Worm (Caenorhabditis elegans) whole organism, young adult: ENCODE data around the gene C03B1.7.

Experiments
- B0261.1 ChIP-seq: sonication (generic microtip); optimal IDR thresholded peaks from 2 replicates; lab custom pipeline; 2016; ENCODE audit warnings: mild to moderate bottlenecking, missing genetic modification characterization, moderate library complexity, missing compliant biosample characterization
- B0336.3 ChIP-seq: fragments of 200-800 bp; sonication (Bioruptor generic); IDR thresholded peaks from 2 replicates; pipeline ENCODE4 v1.3.6; 2022; ENCODE audit warnings: missing genetic modification characterization, missing compliant biosample characterization
- F52B5.7 ChIP-seq: sonication (generic microtip); optimal IDR thresholded peaks from 2 replicates; lab custom pipeline; 2016; ENCODE audit warnings: mild to moderate bottlenecking, missing genetic modification characterization, missing compliant biosample characterization
- ama-1 ChIP-seq, 3 experiments: fragments of 150-350 bp in 1 of 3; sonication (generic microtip) in 2 of 3; optimal IDR thresholded peaks; 2 replicates each; lab custom pipeline; 2014 to 2018; ENCODE audit warnings: missing biosample characterization in 2 of 3, missing genetic modification characterization in 2 of 3, missing genetic modification reagents in 2 of 3
- ceh-100 ChIP-seq: fragments of 200-800 bp; sonication (Bioruptor generic); IDR thresholded peaks from 2 replicates; pipeline ENCODE4 v1.3.6; 2022; ENCODE audit warnings: missing genetic modification reagents, missing genetic modification characterization, missing compliant biosample characterization
- hmg-1.2 ChIP-seq: fragments of 200-800 bp; sonication (Bioruptor generic); IDR thresholded peaks from 2 replicates; pipeline ENCODE4 v1.3.6; 2022; ENCODE audit warnings: missing genetic modification reagents, missing genetic modification characterization, missing compliant biosample characterization
- hsf-1 ChIP-seq: fragments of 200-800 bp; sonication (Bioruptor generic); IDR thresholded peaks from 2 replicates; pipeline ENCODE4 v1.3.6; 2022; ENCODE audit warnings: missing genetic modification reagents, missing genetic modification characterization, missing compliant biosample characterization
- lag-1 ChIP-seq: fragments of 200-800 bp; sonication (Bioruptor generic); IDR thresholded peaks from 2 replicates; pipeline ENCODE4 v1.3.6; 2022; ENCODE audit warnings: missing genetic modification reagents, missing genetic modification characterization, missing compliant biosample characterization
- lin-35 ChIP-seq, 3 experiments: fragments of 150-350 bp in 2 of 3; sonication (generic microtip) in 1 of 3; optimal IDR thresholded peaks; 2 replicates each; lab custom pipeline; 2014 to 2018; ENCODE audit warnings: missing biosample characterization in 3 of 3, missing genetic modification characterization in 3 of 3, missing genetic modification reagents in 3 of 3
- madf-3 ChIP-seq: fragments of 200-800 bp; sonication (Bioruptor generic); IDR thresholded peaks from 2 replicates; pipeline ENCODE4 v1.3.6; 2022; ENCODE audit warnings: missing genetic modification reagents, missing genetic modification characterization, missing compliant biosample characterization
- pha-4 ChIP-seq: fragments of 150-350 bp; sonication (generic microtip); optimal IDR thresholded peaks from 2 replicates; lab custom pipeline; 2014; ENCODE audit warnings: missing biosample characterization, missing genetic modification reagents, missing genetic modification characterization
- snpc-4 ChIP-seq, 5 experiments: fragments of 150-350 bp in 1 of 5; sonication (generic microtip) in 4 of 5; optimal IDR thresholded peaks; 2 replicates each; lab custom pipeline; 2014 to 2018; ENCODE audit warnings: missing genetic modification characterization in 5 of 5, missing biosample characterization in 3 of 5, antibody characterized with exemption in 2 of 5, mild to moderate bottlenecking in 2 of 5, missing compliant biosample characterization in 2 of 5, missing genotype in 2 of 5, moderate library complexity in 2 of 5, missing genetic modification reagents in 1 of 5
- somi-1 ChIP-seq: fragments of 200-800 bp; sonication (Bioruptor generic); optimal IDR thresholded peaks from 2 replicates; lab custom pipeline; 2018; ENCODE audit warnings: mild to moderate bottlenecking, missing genetic modification characterization, missing compliant biosample characterization
- unc-62 ChIP-seq: fragments of 150-350 bp; optimal IDR thresholded peaks from 2 replicates; lab custom pipeline; 2014; ENCODE audit warnings: missing biosample characterization, missing genetic modification reagents, missing genetic modification characterization

ce11 chrX:6345785-6346184, 4.2 kb downstream of the C03B1.7 start:
- TF ChIP-seq pha-4 (tag; lab: Kevin White, UChicago) (no peak), snpc-4 (GFP tag; optimal IDR thresholded peaks at IDR 0.05; lab: Kevin White, UChicago) (no peak), snpc-4 (tag; optimal IDR thresholded peaks at IDR 0.05; lab: Kevin White, UChicago) (no peak), hsf-1 (no peak), madf-3 (GFP tag; lab: Robert Waterston, UW) (no peak), lin-35 (GFP tag; optimal IDR thresholded peaks at IDR 0.05; lab: Kevin White, UChicago) (no peak), somi-1 (GFP tag; lab: Kevin White, UChicago) (no peak), lag-1 (no peak), ama-1 (optimal IDR thresholded peaks at IDR 0.05; lab: Kevin White, UChicago) (no peak), ama-1 (GFP tag; optimal IDR thresholded peaks at IDR 0.05; lab: Kevin White, UChicago) (no peak), unc-62 (GFP tag; lab: Kevin White, UChicago) (no peak), F52B5.7 (tag; lab: Kevin White, UChicago) (no peak), B0261.1 (tag; lab: Kevin White, UChicago) (no peak), hmg-1.2 (GFP tag; lab: Robert Waterston, UW) (no peak), ceh-100 (GFP tag; lab: Robert Waterston, UW) (no peak), B0336.3 (no peak)
